Fruit fly (Drosophila melanogaster) whole organism, embryonic: ENCODE measurements around the gene CG32040.

Experiments used
- CG10654 ChIP-seq: fragments of 200-800 bp; sonication (Bioruptor generic); optimal IDR thresholded peaks from 2 replicates; lab custom pipeline; 2016; ENCODE audit warnings: missing biosample characterization, missing genetic modification characterization
- CG11247 ChIP-seq: fragments of 200-800 bp; sonication (Bioruptor generic); IDR thresholded peaks from 2 replicates; pipeline ENCODE4 v1.3.6; 2022; ENCODE audit warnings: missing biosample characterization, missing genetic modification characterization
- CG13624 ChIP-seq: fragments of 200-800 bp; sonication (Bioruptor generic); optimal IDR thresholded peaks from 2 replicates; lab custom pipeline; 2016; ENCODE audit warnings: missing biosample characterization, missing genetic modification characterization
- CG14050 ChIP-seq: fragments of 200-800 bp; sonication (Bioruptor generic); IDR thresholded peaks from 3 replicates; pipeline ENCODE4 v1.3.6; 2022; ENCODE audit warnings: missing biosample characterization, missing genetic modification characterization
- CG15601 ChIP-seq: fragments of 200-800 bp; sonication (Bioruptor generic); optimal IDR thresholded peaks from 3 replicates; lab custom pipeline; 2019; ENCODE audit warnings: missing biosample characterization, mild to moderate bottlenecking, missing genetic modification characterization, moderate library complexity
- CG16813 ChIP-seq: fragments of 200-800 bp; sonication (Bioruptor generic); IDR thresholded peaks from 3 replicates; pipeline ENCODE4 v1.3.6; 2022; ENCODE audit warnings: missing biosample characterization, missing genetic modification characterization; ENCODE audit not compliant: partially characterized antibody
- CG17385 ChIP-seq: fragments of 200-800 bp; sonication (Bioruptor generic); optimal IDR thresholded peaks from 3 replicates; lab custom pipeline; 2018; ENCODE audit warnings: missing biosample characterization, mild to moderate bottlenecking, missing genetic modification characterization
- CG1792 ChIP-seq: fragments of 200-800 bp; sonication (Bioruptor generic); optimal IDR thresholded peaks from 2 replicates; lab custom pipeline; 2016; ENCODE audit warnings: missing biosample characterization, missing genetic modification characterization
- CG3065 ChIP-seq: fragments of 200-800 bp; sonication (Bioruptor generic); optimal IDR thresholded peaks from 2 replicates; lab custom pipeline; 2016; ENCODE audit warnings: missing biosample characterization, missing genetic modification characterization
- CG3407 ChIP-seq: fragments of 200-800 bp; sonication (Bioruptor generic); optimal IDR thresholded peaks from 2 replicates; lab custom pipeline; 2018; ENCODE audit warnings: missing biosample characterization, mild to moderate bottlenecking, missing genetic modification characterization
- CG3847 ChIP-seq: fragments of 200-800 bp; sonication (Bioruptor generic); IDR thresholded peaks from 2 replicates; pipeline ENCODE4 v1.3.6; 2022; ENCODE audit warnings: missing biosample characterization, missing genetic modification characterization
- CG3995 ChIP-seq: fragments of 200-800 bp; sonication (Bioruptor generic); optimal IDR thresholded peaks from 3 replicates; lab custom pipeline; 2016; ENCODE audit warnings: missing biosample characterization, missing genetic modification characterization
- CG4617 ChIP-seq: fragments of 200-800 bp; sonication (Bioruptor generic); optimal IDR thresholded peaks from 3 replicates; lab custom pipeline; 2016; ENCODE audit warnings: missing biosample characterization, missing genetic modification characterization, borderline replicate concordance
- CG5245 ChIP-seq: fragments of 200-800 bp; sonication (Bioruptor generic); optimal IDR thresholded peaks from 3 replicates; lab custom pipeline; 2016; ENCODE audit warnings: missing biosample characterization, missing genetic modification characterization
- CG9932 ChIP-seq: fragments of 200-800 bp; sonication (Bioruptor generic); IDR thresholded peaks from 2 replicates; pipeline ENCODE4 v1.3.6; 2022; ENCODE audit warnings: missing biosample characterization, missing genetic modification characterization
- CHES-1-like ChIP-seq: fragments of 200-800 bp; sonication (Bioruptor generic); optimal IDR thresholded peaks from 2 replicates; lab custom pipeline; 2016; ENCODE audit warnings: missing biosample characterization, missing genetic modification characterization
- Dad ChIP-seq: fragments of 200-800 bp; sonication (Bioruptor generic); optimal IDR thresholded peaks from 3 replicates; lab custom pipeline; 2016; ENCODE audit warnings: missing biosample characterization, missing genetic modification characterization
- Deaf1 ChIP-seq: fragments of 200-800 bp; optimal IDR thresholded peaks from 3 replicates; lab custom pipeline; 2019; ENCODE audit warnings: missing biosample characterization, mild to moderate bottlenecking, missing genetic modification characterization, moderate library complexity
- Dek ChIP-seq: fragments of 200-800 bp; sonication (Bioruptor generic); optimal IDR thresholded peaks from 3 replicates; lab custom pipeline; 2019; ENCODE audit warnings: missing biosample characterization, mild to moderate bottlenecking, missing genetic modification characterization, moderate library complexity
- Drgx ChIP-seq: fragments of 200-800 bp; sonication (Bioruptor generic); IDR thresholded peaks from 2 replicates; pipeline ENCODE4 v1.3.6; 2022; ENCODE audit warnings: missing biosample characterization, missing genetic modification characterization
- E2f1 ChIP-seq: fragments of 200-800 bp; sonication (Bioruptor generic); IDR thresholded peaks from 2 replicates; pipeline ENCODE4 v1.3.6; 2022; ENCODE audit warnings: missing biosample characterization, missing genetic modification characterization
- Gug ChIP-seq: fragments of 200-800 bp; sonication (Bioruptor generic); IDR thresholded peaks from 4 replicates; pipeline ENCODE4 v1.3.6; 2022; ENCODE audit warnings: missing biosample characterization, missing genetic modification characterization
- HLH54F ChIP-seq: fragments of 200-800 bp; sonication (Bioruptor generic); optimal IDR thresholded peaks from 3 replicates; lab custom pipeline; 2016; ENCODE audit warnings: missing biosample characterization, missing genetic modification characterization
- Kr ChIP-seq: fragments of 200-800 bp; sonication (Bioruptor generic); optimal IDR thresholded peaks from 2 replicates; lab custom pipeline; 2017; ENCODE audit warnings: missing biosample characterization, mild to moderate bottlenecking, missing genetic modification characterization
- MESR4 ChIP-seq: fragments of 200-800 bp; sonication (Bioruptor generic); optimal IDR thresholded peaks from 2 replicates; lab custom pipeline; 2018; ENCODE audit warnings: missing biosample characterization, mild to moderate bottlenecking, missing genetic modification characterization, moderate library complexity
- Mes4 ChIP-seq: fragments of 200-800 bp; sonication (Bioruptor generic); optimal IDR thresholded peaks from 2 replicates; lab custom pipeline; 2016; ENCODE audit warnings: missing biosample characterization, missing genetic modification characterization
- Scr ChIP-seq: fragments of 200-800 bp; sonication (Bioruptor generic); IDR thresholded peaks from 2 replicates; pipeline ENCODE4 v1.3.6; 2022; ENCODE audit warnings: missing biosample characterization, missing genetic modification characterization; ENCODE audit not compliant: partially characterized antibody
- Six4 ChIP-seq: fragments of 200-800 bp; sonication (Bioruptor generic); optimal IDR thresholded peaks from 2 replicates; lab custom pipeline; 2016; ENCODE audit warnings: missing biosample characterization, missing genetic modification characterization
- Sox100B ChIP-seq: fragments of 200-800 bp; sonication (Bioruptor generic); optimal IDR thresholded peaks from 3 replicates; lab custom pipeline; 2018; ENCODE audit warnings: missing biosample characterization, mild to moderate bottlenecking, missing genetic modification characterization
- TFAM ChIP-seq: fragments of 200-800 bp; sonication (Bioruptor generic); optimal IDR thresholded peaks from 2 replicates; lab custom pipeline; 2017; ENCODE audit warnings: missing biosample characterization, missing genetic modification characterization, inconsistent platforms
- YL-1 ChIP-seq: fragments of 200-800 bp; sonication (Bioruptor generic); optimal IDR thresholded peaks from 3 replicates; lab custom pipeline; 2017; ENCODE audit warnings: missing biosample characterization, mild to moderate bottlenecking, missing genetic modification characterization
- aop ChIP-seq: fragments of 200-800 bp; sonication (Bioruptor generic); IDR thresholded peaks from 2 replicates; pipeline ENCODE4 v1.3.6; 2022; ENCODE audit warnings: missing biosample characterization, missing genetic modification characterization
- ato ChIP-seq: fragments of 200-800 bp; sonication (Bioruptor generic); IDR thresholded peaks from 2 replicates; pipeline ENCODE4 v1.3.6; 2022; ENCODE audit warnings: missing biosample characterization, missing genetic modification characterization; ENCODE audit not compliant: partially characterized antibody
- bsh ChIP-seq, 2 experiments: fragments of 200-800 bp; sonication (Bioruptor generic); optimal IDR thresholded peaks; 2 replicates each; lab custom pipeline; 2017 to 2018; ENCODE audit warnings: mild to moderate bottlenecking in 2 of 2, missing biosample characterization in 2 of 2, missing genetic modification characterization in 2 of 2, moderate library complexity in 1 of 2
- cas ChIP-seq: fragments of 200-800 bp; sonication (Bioruptor generic); IDR thresholded peaks from 2 replicates; pipeline ENCODE4 v1.3.6; 2022; ENCODE audit warnings: missing biosample characterization, missing genetic modification characterization
- chif ChIP-seq, 2 experiments: fragments of 200-800 bp; sonication (Bioruptor generic); optimal IDR thresholded peaks; 3 replicates each; lab custom pipeline; 2016; ENCODE audit warnings: missing biosample characterization in 2 of 2, missing genetic modification characterization in 2 of 2
- chm ChIP-seq: fragments of 200-800 bp; sonication (Bioruptor generic); IDR thresholded peaks from 2 replicates; pipeline ENCODE4 v1.3.6; 2022; ENCODE audit warnings: missing biosample characterization, missing genetic modification characterization
- chn ChIP-seq: fragments of 200-800 bp; sonication (Bioruptor generic); optimal IDR thresholded peaks from 2 replicates; lab custom pipeline; 2016; ENCODE audit warnings: missing biosample characterization, missing genetic modification characterization
- dm ChIP-seq: fragments of 200-800 bp; sonication (Bioruptor generic); optimal IDR thresholded peaks from 3 replicates; lab custom pipeline; 2016; ENCODE audit warnings: missing biosample characterization, missing genetic modification characterization
- gce ChIP-seq: fragments of 200-800 bp; sonication (Bioruptor generic); IDR thresholded peaks from 3 replicates; pipeline ENCODE4 v1.3.6; 2022; ENCODE audit warnings: missing biosample characterization, missing genetic modification characterization
- gro ChIP-seq: fragments of 200-800 bp; sonication (Bioruptor generic); optimal IDR thresholded peaks from 2 replicates; lab custom pipeline; 2016; ENCODE audit warnings: missing biosample characterization, missing genetic modification characterization
- kah ChIP-seq: fragments of 200-800 bp; sonication (Bioruptor generic); optimal IDR thresholded peaks from 2 replicates; lab custom pipeline; 2018; ENCODE audit warnings: missing biosample characterization, mild to moderate bottlenecking, missing genetic modification characterization
- klu ChIP-seq: fragments of 200-800 bp; sonication (Bioruptor generic); IDR thresholded peaks from 2 replicates; pipeline ENCODE4 v1.3.6; 2022; ENCODE audit warnings: missing biosample characterization, missing genetic modification characterization
- knrl ChIP-seq: fragments of 200-800 bp; sonication (Bioruptor generic); IDR thresholded peaks from 3 replicates; pipeline ENCODE4 v1.3.6; 2022; ENCODE audit warnings: missing biosample characterization, missing genetic modification characterization; ENCODE audit not compliant: partially characterized antibody
- lbe ChIP-seq: fragments of 200-800 bp; sonication (Bioruptor generic); optimal IDR thresholded peaks from 2 replicates; lab custom pipeline; 2016; ENCODE audit warnings: missing biosample characterization, mild to moderate bottlenecking, missing genetic modification characterization
- nom ChIP-seq: fragments of 200-800 bp; sonication (Bioruptor generic); optimal IDR thresholded peaks from 2 replicates; lab custom pipeline; 2017; ENCODE audit warnings: missing biosample characterization, missing genetic modification characterization, mild to moderate bottlenecking, moderate library complexity, missing genetic modification reagents
- odd ChIP-seq: fragments of 200-800 bp; sonication (Bioruptor generic); optimal IDR thresholded peaks from 2 replicates; lab custom pipeline; 2017; ENCODE audit warnings: missing biosample characterization, mild to moderate bottlenecking, missing genetic modification characterization
- sqz ChIP-seq: fragments of 200-800 bp; sonication (Bioruptor generic); optimal IDR thresholded peaks from 3 replicates; lab custom pipeline; 2018; ENCODE audit warnings: missing biosample characterization, mild to moderate bottlenecking, missing genetic modification characterization
- tgo ChIP-seq: fragments of 200-800 bp; sonication (Bioruptor generic); IDR thresholded peaks from 3 replicates; pipeline ENCODE4 v1.3.6; 2022; ENCODE audit warnings: missing biosample characterization, missing genetic modification characterization
- trem ChIP-seq: fragments of 200-800 bp; optimal IDR thresholded peaks from 3 replicates; lab custom pipeline; 2019; ENCODE audit warnings: missing biosample characterization, mild to moderate bottlenecking, missing genetic modification characterization, moderate library complexity
- usp ChIP-seq: fragments of >200 bp; optimal IDR thresholded peaks from 2 replicates; lab custom pipeline; 2017; ENCODE audit warnings: missing biosample characterization, missing genetic modification characterization

Gene CG32040

dm6 chr3L:9366850-9367430 is 13.1 kb downstream of the CG32040 start, which contains the start of the genes Klp67A and CG4452 (continued):
- peak; percentile 77 for TF ChIP-seq trem (tag; lab: Kevin White, UChicago)
- TF ChIP-seq CG5245 (GFP tag; lab: Kevin White, UChicago) = no peak
- TF ChIP-seq Dad = no peak
- TF ChIP-seq Six4 = no peak
- TF ChIP-seq CG1792 (GFP tag; lab: Kevin White, UChicago) = no peak
- TF ChIP-seq Sox100B (GFP tag; lab: Kevin White, UChicago) = no peak
- TF ChIP-seq chn (GFP tag; lab: Kevin White, UChicago) = no peak
- no peak for TF ChIP-seq Deaf1
- TF ChIP-seq tgo (GFP tag; lab: Robert Waterston, UW) = peak; percentile 21; the same call in 1 of the 3 replicates
- TF ChIP-seq Dek (tag; lab: Kevin White, UChicago) = peak; percentile 27
- peak; percentile 47 for TF ChIP-seq lbe (GFP tag; lab: Kevin White, UChicago)
- TF ChIP-seq CG11247 (GFP tag; lab: Robert Waterston, UW) = no peak
- TF ChIP-seq odd (GFP tag; lab: Kevin White, UChicago) = no peak
- no peak for TF ChIP-seq dm (GFP tag; lab: Kevin White, UChicago)
- TF ChIP-seq CG3847 (GFP tag; lab: Robert Waterston, UW) = peak; percentile 39; the same call in 1 of the 2 replicates
- TF ChIP-seq ato (GFP tag; lab: Robert Waterston, UW) = peak; percentile 75
- TF ChIP-seq CG15601 (tag; lab: Kevin White, UChicago) = peak; percentile 60
- peak; percentile 20 for TF ChIP-seq CG10654
- no peak for TF ChIP-seq HLH54F
- TF ChIP-seq chm (GFP tag; lab: Robert Waterston, UW) = no peak
- TF ChIP-seq chif (GFP tag; optimal IDR thresholded peaks at IDR 0.05; lab: Kevin White, UChicago) = peak in 1 of 2 experiments; percentile 15
- TF ChIP-seq CG3407 = no peak
- TF ChIP-seq Kr (GFP tag; lab: Kevin White, UChicago) = no peak
- no peak for TF ChIP-seq gce (GFP tag; lab: Robert Waterston, UW)
- no peak for TF ChIP-seq E2f1
- no peak for TF ChIP-seq aop (GFP tag; lab: Robert Waterston, UW)
- no peak for TF ChIP-seq usp (GFP tag; lab: Kevin White, UChicago)
- TF ChIP-seq Gug (GFP tag; lab: Robert Waterston, UW) = no peak
- TF ChIP-seq Mes4 (GFP tag; lab: Kevin White, UChicago) = no peak
- TF ChIP-seq Scr (GFP tag; lab: Robert Waterston, UW) = peak; percentile 97
- TF ChIP-seq TFAM = no peak
- no peak for TF ChIP-seq CG3065
- no peak for TF ChIP-seq cas (GFP tag; lab: Robert Waterston, UW)
- TF ChIP-seq, all 482 proteins: peak for 180

DNA sequence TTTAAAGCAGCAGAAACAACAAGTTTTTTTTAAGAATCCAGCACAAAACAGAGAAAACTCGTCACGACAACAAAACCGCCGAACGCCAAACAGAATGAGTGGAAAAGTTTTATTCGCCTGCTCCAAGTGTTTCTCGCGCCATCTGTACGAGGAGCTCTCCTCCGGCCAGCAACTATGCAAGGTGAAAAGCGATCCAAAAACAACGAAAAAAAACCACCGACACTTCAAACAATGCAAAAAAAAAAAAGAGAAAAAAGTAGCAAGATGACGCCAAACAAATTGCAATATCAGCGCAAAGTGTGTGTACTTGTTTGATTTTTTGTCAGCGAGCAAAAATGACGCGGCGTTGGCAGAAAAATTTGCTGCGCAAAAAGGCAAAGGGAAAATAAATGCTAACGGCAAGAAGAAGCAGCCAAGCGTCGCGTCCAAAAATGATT is 13.6 kb downstream of the CG32040 start:
- TF ChIP-seq nom = peak; percentile 90
- TF ChIP-seq CG14050 (GFP tag; lab: Robert Waterston, UW) = 0 out of 3 replicates have a peak, but pooled peaks have one; percentile 1
- peak; percentile 41 for TF ChIP-seq sqz (GFP tag; lab: Kevin White, UChicago)
- TF ChIP-seq CG16813 = no peak
- peak; percentile 31 for TF ChIP-seq YL-1
- TF ChIP-seq CG9932 (GFP tag; lab: Robert Waterston, UW) = no peak
- TF ChIP-seq bsh (GFP tag; optimal IDR thresholded peaks at IDR 0.05; lab: Kevin White, UChicago) = peak in 1 of 2 experiments; percentile 81
- TF ChIP-seq dm (GFP tag; lab: Kevin White, UChicago) = no peak
- TF ChIP-seq CG17385 (GFP tag; lab: Kevin White, UChicago) = peak; percentile 87
- no peak for TF ChIP-seq CG3995
- no peak for TF ChIP-seq klu (GFP tag; lab: Robert Waterston, UW)
- TF ChIP-seq Drgx = peak; percentile 51; the same call in 1 of the 2 replicates
- TF ChIP-seq MESR4 = peak; percentile 65
- no peak for TF ChIP-seq gro (GFP tag; lab: Kevin White, UChicago)
- TF ChIP-seq kah (GFP tag; lab: Kevin White, UChicago) = peak; percentile 5
- peak; percentile 25 for TF ChIP-seq CG4617 (GFP tag; lab: Kevin White, UChicago)
- 0 out of 3 replicates have a peak, but pooled peaks have one; percentile 41 for TF ChIP-seq knrl (GFP tag; lab: Robert Waterston, UW)
- peak; percentile 53 for TF ChIP-seq CHES-1-like
- TF ChIP-seq CG13624 (GFP tag; lab: Kevin White, UChicago) = peak; percentile 44
